Worm (Caenorhabditis elegans) whole organism, L4 larva: ENCODE results near the gene F43H9.4.

ENCODE experiments used
- D1046.2 ChIP-seq: fragments of 200-800 bp; sonication (Bioruptor generic); IDR thresholded peaks from 2 replicates; pipeline ENCODE4 v1.3.6; 2022; ENCODE audit warnings: missing genetic modification characterization, missing compliant biosample characterization
- F10B5.3 ChIP-seq: sonication (generic microtip); optimal IDR thresholded peaks from 2 replicates; lab custom pipeline; 2016; ENCODE audit warnings: mild to moderate bottlenecking, missing genetic modification characterization, missing compliant biosample characterization
- R02D3.7 ChIP-seq: fragments of 150-350 bp; sonication (generic microtip); optimal IDR thresholded peaks from 3 replicates; lab custom pipeline; 2014; ENCODE audit warnings: missing biosample characterization, missing genetic modification characterization
- Y105C5A.15 ChIP-seq: fragments of 200-800 bp; sonication (Bioruptor generic); IDR thresholded peaks from 2 replicates; pipeline ENCODE4 v1.3.6; 2022; ENCODE audit warnings: missing genetic modification characterization, missing compliant biosample characterization
- Y48G9A.11 ChIP-seq: fragments of 200-800 bp; sonication (Bioruptor generic); IDR thresholded peaks from 2 replicates; pipeline ENCODE4 v1.3.6; 2022; ENCODE audit warnings: missing genetic modification reagents, missing genetic modification characterization, missing compliant biosample characterization
- Y75B8A.6 ChIP-seq: fragments of 200-800 bp; sonication (Bioruptor generic); IDR thresholded peaks from 2 replicates; pipeline ENCODE4 v1.3.6; 2022; ENCODE audit warnings: missing genetic modification reagents, missing genetic modification characterization, missing compliant biosample characterization
- ZK337.2 ChIP-seq: fragments of 200-800 bp; sonication (Bioruptor generic); IDR thresholded peaks from 2 replicates; pipeline ENCODE4 v1.3.6; 2022; ENCODE audit warnings: missing genetic modification reagents, missing genetic modification characterization, missing compliant biosample characterization
- ZK546.5 ChIP-seq, 2 experiments: sonication (generic microtip); optimal IDR thresholded peaks; 2 replicates each; lab custom pipeline; 2017; ENCODE audit warnings: missing biosample characterization in 2 of 2, missing genetic modification characterization in 2 of 2
- aha-1 ChIP-seq: fragments of 150-350 bp; peaks from one replicate; lab custom pipeline; 2014; ENCODE audit warnings: missing biosample characterization, missing genetic modification characterization
- ama-1 ChIP-seq: fragments of 150-350 bp; optimal IDR thresholded peaks from 2 replicates; lab custom pipeline; 2014; ENCODE audit warnings: inconsistent platforms, mixed read lengths
- arid-1 ChIP-seq: fragments of 200-800 bp; sonication (Bioruptor generic); conservative IDR thresholded peaks from 2 replicates; pipeline ENCODE4 v1.3.6; 2022; ENCODE audit warnings: missing genetic modification reagents, missing genetic modification characterization, missing compliant biosample characterization
- ceh-32 ChIP-seq: sonication (generic microtip); optimal IDR thresholded peaks from 2 replicates; lab custom pipeline; 2016; ENCODE audit warnings: mild to moderate bottlenecking, missing genetic modification characterization, missing compliant biosample characterization; ENCODE audit not compliant: poor library complexity
- ceh-44 ChIP-seq: fragments of 200-800 bp; sonication (Bioruptor generic); IDR thresholded peaks from 2 replicates; pipeline ENCODE4 v1.3.6; 2022; ENCODE audit warnings: missing genetic modification reagents, missing genetic modification characterization, missing compliant biosample characterization
- daf-12 ChIP-seq: fragments of 150-350 bp; optimal IDR thresholded peaks from 2 replicates; lab custom pipeline; 2014; ENCODE audit warnings: missing biosample characterization, missing genetic modification reagents, missing genetic modification characterization
- daf-16 ChIP-seq, 3 experiments: sonication (generic microtip); optimal IDR thresholded peaks; 2 replicates each; lab custom pipeline; 2016 to 2017; ENCODE audit warnings: missing genetic modification characterization in 3 of 3, missing genetic modification reagents in 3 of 3, mild to moderate bottlenecking in 2 of 3, missing compliant biosample characterization in 2 of 3, missing biosample characterization in 1 of 3, moderate library complexity in 1 of 3
- daf-8 ChIP-seq: fragments of 200-800 bp; sonication (Bioruptor generic); IDR thresholded peaks from 2 replicates; pipeline ENCODE4 v1.3.6; 2022; ENCODE audit warnings: missing genetic modification characterization, missing compliant biosample characterization
- dmd-6 ChIP-seq: fragments of 200-800 bp; sonication (Bioruptor generic); IDR thresholded peaks from 2 replicates; pipeline ENCODE4 v1.3.6; 2022; ENCODE audit warnings: missing genetic modification reagents, missing genetic modification characterization, missing compliant biosample characterization
- dve-1 ChIP-seq: sonication (generic microtip); optimal IDR thresholded peaks from 2 replicates; lab custom pipeline; 2017; ENCODE audit warnings: antibody characterized with exemption, mild to moderate bottlenecking, missing genetic modification characterization, missing compliant biosample characterization; ENCODE audit not compliant: insufficient read depth
- fkh-10 ChIP-seq: fragments of 150-350 bp; optimal IDR thresholded peaks from 2 replicates; lab custom pipeline; 2014; ENCODE audit warnings: missing biosample characterization, missing genetic modification reagents, missing genetic modification characterization
- hif-1 ChIP-seq, 2 experiments: sonication (generic microtip); optimal IDR thresholded peaks; 2 replicates each; lab custom pipeline; 2016 to 2017; ENCODE audit warnings: missing compliant biosample characterization in 2 of 2, missing genetic modification characterization in 2 of 2, missing genetic modification reagents in 2 of 2, missing genotype in 2 of 2, mild to moderate bottlenecking in 1 of 2
- hlh-11 ChIP-seq: fragments of 200-800 bp; sonication (Bioruptor generic); optimal IDR thresholded peaks from 2 replicates; lab custom pipeline; 2018; ENCODE audit warnings: mild to moderate bottlenecking, missing genetic modification characterization, missing compliant biosample characterization
- hmg-1.1 ChIP-seq: fragments of 200-800 bp; sonication (Bioruptor generic); IDR thresholded peaks from 2 replicates; pipeline ENCODE4 v1.3.6; 2022; ENCODE audit warnings: missing genetic modification reagents, missing genetic modification characterization, missing compliant biosample characterization
- lin-1 ChIP-seq: fragments of 200-800 bp; sonication (Bioruptor generic); IDR thresholded peaks from 2 replicates; pipeline ENCODE4 v1.3.6; 2022; ENCODE audit warnings: missing genetic modification reagents, missing genetic modification characterization, missing compliant biosample characterization
- lir-3 ChIP-seq: sonication (generic microtip); optimal IDR thresholded peaks from 2 replicates; lab custom pipeline; 2016; ENCODE audit warnings: mild to moderate bottlenecking, missing genetic modification characterization, missing compliant biosample characterization
- lsy-2 ChIP-seq, 2 experiments: fragments of 150-350 bp in 1 of 2; sonication (generic microtip) in 1 of 2; optimal IDR thresholded peaks; 2 replicates each; lab custom pipeline; 2014 to 2017; ENCODE audit warnings: missing biosample characterization in 2 of 2, missing genetic modification characterization in 2 of 2
- madf-5 ChIP-seq, 2 experiments: fragments of 200-800 bp; sonication (Bioruptor generic); IDR thresholded peaks; 2 replicates each; pipeline ENCODE4 v1.3.6; 2022; ENCODE audit warnings: missing compliant biosample characterization in 2 of 2, missing genetic modification characterization in 2 of 2
- madf-9 ChIP-seq: fragments of 200-800 bp; sonication (Bioruptor generic); conservative IDR thresholded peaks from 2 replicates; pipeline ENCODE4 v1.3.6; 2022; ENCODE audit warnings: missing genetic modification reagents, missing genetic modification characterization, missing compliant biosample characterization
- mdl-1 ChIP-seq, 2 experiments: fragments of 150-350 bp in 1 of 2; sonication (generic microtip) in 1 of 2; optimal IDR thresholded peaks; 2 replicates each; lab custom pipeline; 2014 to 2017; ENCODE audit warnings: missing biosample characterization in 2 of 2, missing genetic modification characterization in 2 of 2
- mdt-29 ChIP-seq: fragments of 200-800 bp; sonication (Bioruptor generic); IDR thresholded peaks from 2 replicates; pipeline ENCODE4 v1.3.6; 2022; ENCODE audit warnings: missing genetic modification reagents, missing genetic modification characterization, missing compliant biosample characterization
- mxl-3 ChIP-seq: fragments of 200-800 bp; sonication (Bioruptor generic); optimal IDR thresholded peaks from 2 replicates; lab custom pipeline; 2018; ENCODE audit warnings: mild to moderate bottlenecking, missing genetic modification characterization, missing compliant biosample characterization
- nhr-10 ChIP-seq: fragments of 150-350 bp; optimal IDR thresholded peaks from 2 replicates; lab custom pipeline; 2014; ENCODE audit warnings: missing biosample characterization, missing genetic modification characterization
- nhr-102 ChIP-seq: sonication (generic microtip); optimal IDR thresholded peaks from 2 replicates; lab custom pipeline; 2016; ENCODE audit warnings: mild to moderate bottlenecking, missing genetic modification characterization, moderate library complexity, missing compliant biosample characterization
- nhr-11 ChIP-seq: fragments of 150-350 bp; optimal IDR thresholded peaks from 2 replicates; lab custom pipeline; 2014; ENCODE audit warnings: missing biosample characterization, missing genetic modification characterization
- nhr-25 ChIP-seq: sonication (generic microtip); optimal IDR thresholded peaks from 2 replicates; lab custom pipeline; 2017; ENCODE audit warnings: missing genetic modification characterization, mild to moderate bottlenecking, missing compliant biosample characterization, antibody characterized with exemption, moderate library complexity, borderline replicate concordance; ENCODE audit not compliant: insufficient read depth
- nhr-28 ChIP-seq: fragments of 150-350 bp; optimal IDR thresholded peaks from 2 replicates; lab custom pipeline; 2014; ENCODE audit warnings: missing biosample characterization, missing genetic modification characterization
- nhr-42 ChIP-seq: fragments of 200-800 bp; sonication (Bioruptor generic); IDR thresholded peaks from 2 replicates; pipeline ENCODE4 v1.3.6; 2022; ENCODE audit warnings: missing genetic modification characterization, missing compliant biosample characterization
- nhr-76 ChIP-seq: fragments of 150-350 bp; optimal IDR thresholded peaks from 2 replicates; lab custom pipeline; 2014; ENCODE audit warnings: missing biosample characterization, missing genetic modification characterization
- nhr-77 ChIP-seq: fragments of 150-350 bp; optimal IDR thresholded peaks from 2 replicates; lab custom pipeline; 2014; ENCODE audit warnings: missing biosample characterization, missing genetic modification characterization
- php-3 ChIP-seq: fragments of 200-800 bp; sonication (Bioruptor generic); IDR thresholded peaks from 2 replicates; pipeline ENCODE4 v1.3.6; 2022; ENCODE audit warnings: missing genetic modification reagents, missing genetic modification characterization, missing compliant biosample characterization
- pqm-1 ChIP-seq: sonication (generic microtip); optimal IDR thresholded peaks from 2 replicates; lab custom pipeline; 2017; ENCODE audit warnings: missing biosample characterization, missing genetic modification characterization
- rbr-2 ChIP-seq: sonication (generic microtip); optimal IDR thresholded peaks from 2 replicates; lab custom pipeline; 2016; ENCODE audit warnings: missing genotype, missing genetic modification characterization, missing compliant biosample characterization
- saeg-2 ChIP-seq: fragments of 200-800 bp; sonication (Bioruptor generic); IDR thresholded peaks from 2 replicates; pipeline ENCODE4 v1.3.6; 2022; ENCODE audit warnings: missing genetic modification reagents, missing genetic modification characterization, missing compliant biosample characterization
- spr-1 ChIP-seq: sonication (generic microtip); optimal IDR thresholded peaks from 2 replicates; lab custom pipeline; 2016; ENCODE audit warnings: mild to moderate bottlenecking, missing genetic modification characterization, missing compliant biosample characterization
- spr-3 ChIP-seq: fragments of 200-800 bp; sonication (Bioruptor generic); optimal IDR thresholded peaks from 2 replicates; lab custom pipeline; 2018; ENCODE audit warnings: mild to moderate bottlenecking, missing genetic modification characterization, missing compliant biosample characterization
- tag-97 ChIP-seq: fragments of 200-800 bp; sonication (Bioruptor generic); IDR thresholded peaks from 2 replicates; pipeline ENCODE4 v1.3.6; 2022; ENCODE audit warnings: missing genetic modification characterization, missing compliant biosample characterization
- tra-1 ChIP-seq: fragments of 200-800 bp; sonication (Bioruptor generic); IDR thresholded peaks from 2 replicates; pipeline ENCODE4 v1.3.6; 2022; ENCODE audit warnings: missing genetic modification reagents, missing genetic modification characterization, missing compliant biosample characterization
- unc-62 ChIP-seq, 3 experiments: fragments of 150-350 bp in 1 of 3; sonication (generic microtip); optimal IDR thresholded peaks in 2 of 3; peaks in 1 of 3; 1 replicate in 1 of 3; 2 replicates in 2 of 3; lab custom pipeline; 2014 to 2017; ENCODE audit warnings: missing biosample characterization in 3 of 3, missing genetic modification characterization in 3 of 3, missing genetic modification reagents in 3 of 3, missing genotype in 1 of 3
- vab-7 ChIP-seq: fragments of 200-800 bp; sonication (Bioruptor generic); IDR thresholded peaks from 2 replicates; pipeline ENCODE4 v1.3.6; 2022; ENCODE audit warnings: missing genetic modification reagents, missing genetic modification characterization, missing compliant biosample characterization
- zip-11 ChIP-seq: fragments of 200-800 bp; sonication (Bioruptor generic); IDR thresholded peaks from 2 replicates; pipeline ENCODE4 v1.3.6; 2022; ENCODE audit warnings: missing genetic modification characterization, missing compliant biosample characterization
- zip-2 ChIP-seq: fragments of 150-350 bp; optimal IDR thresholded peaks from 2 replicates; lab custom pipeline; 2014; ENCODE audit warnings: missing biosample characterization, missing genetic modification characterization
- ztf-11 ChIP-seq: fragments of 150-350 bp; optimal IDR thresholded peaks from 2 replicates; lab custom pipeline; 2014; ENCODE audit warnings: missing biosample characterization, missing genetic modification characterization

Gene F43H9.4

DNA sequence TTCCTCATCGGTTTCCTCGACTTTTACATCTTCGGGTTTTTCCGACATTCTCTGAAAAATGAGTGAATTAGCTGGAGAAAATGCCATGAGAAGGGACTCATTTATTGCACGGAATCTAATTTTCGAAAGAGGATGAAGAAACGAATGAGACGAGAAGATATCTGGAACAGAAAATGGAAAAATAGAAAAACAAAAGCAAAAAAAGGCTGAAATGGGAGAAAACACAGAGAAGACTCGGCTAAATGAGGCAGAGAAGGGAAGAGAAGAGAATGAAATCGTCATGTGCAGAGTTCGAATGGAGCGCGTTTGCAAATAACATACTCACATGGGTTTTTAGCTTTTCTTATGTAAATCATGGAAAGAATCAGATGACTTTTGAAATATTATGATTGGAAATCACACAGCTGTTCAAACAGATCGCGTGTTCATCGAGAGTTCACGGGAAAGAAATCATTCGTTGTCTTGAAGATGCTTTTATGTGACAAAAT lies 12.6 kb upstream of the F43H9.4 start, which contains the start of gene Y97E10AR.6 (continued):
- TF ChIP-seq Y105C5A.15 (GFP tag; lab: Robert Waterston, UW) (no peak), hif-1 (tag; optimal IDR thresholded peaks at IDR 0.05; lab: Kevin White, UChicago) (peak in 1 of 2 experiments; percentile 14), spr-3 (GFP tag; lab: Kevin White, UChicago) (no peak), php-3 (GFP tag; lab: Robert Waterston, UW) (no peak), saeg-2 (GFP tag; lab: Robert Waterston, UW) (no peak), tag-97 (GFP tag; lab: Robert Waterston, UW) (no peak), R02D3.7 (tag; lab: Kevin White, UChicago) (no peak), aha-1 (tag; lab: Kevin White, UChicago) (peak; percentile 85), rbr-2 (tag; lab: Kevin White, UChicago) (peak; percentile 26), mxl-3 (GFP tag; lab: Kevin White, UChicago) (peak; percentile 6), nhr-11 (tag; lab: Kevin White, UChicago) (no peak), madf-9 (GFP tag; lab: Robert Waterston, UW) (no peak), unc-62 (GFP tag; optimal IDR thresholded peaks at IDR 0.05 in 1 of 2; lab: Kevin White, UChicago) (no peak), unc-62 (tag; optimal IDR thresholded peaks at IDR 0.05; lab: Kevin White, UChicago) (no peak), nhr-102 (no peak), daf-8 (no peak), spr-1 (tag; lab: Kevin White, UChicago) (no peak), daf-12 (tag; lab: Kevin White, UChicago) (no peak), pqm-1 (tag; lab: Kevin White, UChicago) (no peak), lin-1 (GFP tag; lab: Robert Waterston, UW) (no peak), Y48G9A.11 (GFP tag; lab: Robert Waterston, UW) (no peak), nhr-28 (tag; lab: Kevin White, UChicago) (peak; percentile 43), mdt-29 (GFP tag; lab: Robert Waterston, UW) (no peak), ama-1 (lab: Kevin White, UChicago) (peak; percentile 50), zip-11 (GFP tag; lab: Robert Waterston, UW) (no peak), lir-3 (no peak), lsy-2 (tag; optimal IDR thresholded peaks at IDR 0.05; lab: Kevin White, UChicago) (peak in 1 of 2 experiments; percentile 50), F10B5.3 (no peak), fkh-10 (no peak), nhr-10 (no peak), dve-1 (peak; percentile 25), ZK337.2 (no peak), ztf-11 (tag; lab: Kevin White, UChicago) (no peak), madf-5 (GFP tag; IDR thresholded peaks at IDR 0.05; lab: Robert Waterston, UW) (no peak), mdl-1 (tag; optimal IDR thresholded peaks at IDR 0.05; lab: Kevin White, UChicago) (peak in 1 of 2 experiments; percentile 64), Y75B8A.6 (GFP tag; lab: Robert Waterston, UW) (no peak), ceh-44 (no peak), nhr-76 (tag; lab: Kevin White, UChicago) (no peak), daf-16 (GFP tag; optimal IDR thresholded peaks at IDR 0.05; lab: Kevin White, UChicago) (no peak), daf-16 (tag; optimal IDR thresholded peaks at IDR 0.05; lab: Kevin White, UChicago) (peak; percentile 25), arid-1 (GFP tag; lab: Robert Waterston, UW) (no peak), ceh-32 (no peak), tra-1 (GFP tag; lab: Robert Waterston, UW) (no peak), hmg-1.1 (0 out of 2 replicates have a peak, but pooled peaks have one; percentile 22), nhr-25 (tag; lab: Kevin White, UChicago) (no peak), nhr-42 (GFP tag; lab: Robert Waterston, UW) (no peak), hlh-11 (tag; lab: Kevin White, UChicago) (peak; percentile 41), D1046.2 (GFP tag; lab: Robert Waterston, UW) (no peak), ZK546.5 (tag; optimal IDR thresholded peaks at IDR 0.05; lab: Kevin White, UChicago) (no peak), zip-2 (tag; lab: Kevin White, UChicago) (no peak), nhr-77 (tag; lab: Kevin White, UChicago) (no peak), vab-7 (no peak), dmd-6 (peak; percentile 37)
